Fruit fly (Drosophila melanogaster) whole organism, pupa: ENCODE data around the gene Gr85a.
A peak's percentile ranks its signal among the peaks of the same experiment; 100 is the strongest.

Experiments
- CG10348 ChIP-seq: fragments of 200-800 bp; sonication (Bioruptor generic); IDR thresholded peaks from 2 replicates; pipeline ENCODE4 v1.3.6; 2022; ENCODE audit warnings: missing biosample characterization, missing genetic modification characterization
- CG12605 ChIP-seq: fragments of 200-800 bp; sonication (Bioruptor generic); IDR thresholded peaks from 2 replicates; pipeline ENCODE4 v1.3.6; 2022; ENCODE audit warnings: missing biosample characterization, missing genetic modification characterization
- CG17806 ChIP-seq: fragments of 200-800 bp; sonication (Bioruptor generic); optimal IDR thresholded peaks from 2 replicates; lab custom pipeline; 2018; ENCODE audit warnings: missing biosample characterization, mild to moderate bottlenecking, missing genetic modification characterization, moderate library complexity
- CG32121 ChIP-seq: fragments of 200-800 bp; sonication (Bioruptor generic); IDR thresholded peaks from 2 replicates; pipeline ENCODE4 v1.3.6; 2022; ENCODE audit warnings: missing biosample characterization, missing genetic modification characterization
- CG34367 ChIP-seq: fragments of 200-800 bp; sonication (Bioruptor generic); optimal IDR thresholded peaks from 2 replicates; lab custom pipeline; 2018; ENCODE audit warnings: missing biosample characterization, mild to moderate bottlenecking, missing genetic modification characterization
- CG4496 ChIP-seq: fragments of 200-800 bp; sonication (Bioruptor generic); IDR thresholded peaks from 3 replicates; pipeline ENCODE4 v1.3.6; 2022; ENCODE audit warnings: missing biosample characterization, missing genetic modification characterization
- CG8301 ChIP-seq: fragments of 200-800 bp; sonication (Bioruptor generic); optimal IDR thresholded peaks from 2 replicates; lab custom pipeline; 2018; ENCODE audit warnings: missing biosample characterization, mild to moderate bottlenecking, missing genetic modification characterization
- CG9948 ChIP-seq: fragments of 200-800 bp; sonication (Bioruptor generic); optimal IDR thresholded peaks from 2 replicates; lab custom pipeline; 2018; ENCODE audit warnings: missing biosample characterization, mild to moderate bottlenecking, missing genetic modification characterization, moderate library complexity
- D1 ChIP-seq: fragments of 200-800 bp; sonication (Bioruptor generic); optimal IDR thresholded peaks from 2 replicates; lab custom pipeline; 2018; ENCODE audit warnings: missing biosample characterization, mild to moderate bottlenecking, missing genetic modification characterization, moderate library complexity
- EcR ChIP-seq: fragments of 200-800 bp; sonication (Bioruptor generic); optimal IDR thresholded peaks from 3 replicates; lab custom pipeline; 2019; ENCODE audit warnings: missing biosample characterization, missing genetic modification characterization, mild to moderate bottlenecking, moderate library complexity, missing genetic modification reagents
- fd96Ca ChIP-seq: fragments of 200-800 bp; sonication (Bioruptor generic); IDR thresholded peaks from 3 replicates; pipeline ENCODE4 v1.3.6; 2022; ENCODE audit warnings: missing biosample characterization, missing genetic modification characterization
- rn ChIP-seq: fragments of 200-800 bp; sonication (Bioruptor generic); IDR thresholded peaks from 2 replicates; pipeline ENCODE4 v1.3.6; 2022; ENCODE audit warnings: missing biosample characterization, missing genetic modification characterization

DNA sequence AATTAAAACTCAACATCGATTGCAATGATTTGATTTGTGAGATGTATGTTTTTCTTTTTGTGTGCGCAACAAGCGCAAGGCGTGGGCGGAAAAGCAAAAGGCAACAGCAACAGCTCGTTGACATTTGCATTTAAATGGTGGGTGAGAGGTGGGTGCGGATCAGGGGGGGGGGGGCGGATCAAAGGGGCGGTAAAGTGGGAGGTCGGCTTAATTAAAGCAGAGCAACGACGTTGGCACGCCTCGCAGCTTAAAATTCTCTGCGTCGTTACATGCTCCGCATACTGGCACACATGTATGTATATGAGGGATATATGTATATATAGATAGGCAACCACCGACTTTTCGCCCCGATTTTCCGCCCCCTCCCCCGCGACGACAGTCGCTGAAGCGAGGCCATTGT is 44.9 kb downstream of the Gr85a start:
- TF ChIP-seq CG10348 (GFP tag; lab: Robert Waterston, UW) (no peak), fd96Ca (GFP tag; lab: Robert Waterston, UW) (no peak), CG4496 (no peak), D1 (no peak), CG9948 (tag; lab: Kevin White, UChicago) (no peak), CG12605 (GFP tag; lab: Robert Waterston, UW) (no peak), EcR (GFP tag; lab: Kevin White, UChicago) (no peak), CG34367 (tag; lab: Kevin White, UChicago) (no peak), CG8301 (tag; lab: Kevin White, UChicago) (no peak), CG17806 (tag; lab: Kevin White, UChicago) (no peak), rn (GFP tag; lab: Robert Waterston, UW) (0 out of 2 replicates have a peak, but pooled peaks have one; percentile 3), CG32121 (GFP tag; lab: Robert Waterston, UW) (no peak; the same call in 1 of the 2 replicates)
